Fruit fly (Drosophila melanogaster) whole organism, embryonic: ENCODE measurements around the gene ecd.

Experiments used
- Asciz ChIP-seq: fragments of 200-800 bp; sonication (Bioruptor generic); optimal IDR thresholded peaks from 2 replicates; lab custom pipeline; 2017; ENCODE audit warnings: missing biosample characterization, mild to moderate bottlenecking, missing genetic modification characterization, missing genetic modification reagents
- Atf-2 ChIP-seq: fragments of 200-800 bp; sonication (Bioruptor generic); optimal IDR thresholded peaks from 2 replicates; lab custom pipeline; 2016; ENCODE audit warnings: missing biosample characterization, missing genetic modification characterization
- Atf6 ChIP-seq: fragments of 200-800 bp; sonication (Bioruptor generic); IDR thresholded peaks from 2 replicates; pipeline ENCODE4 v1.3.6; 2022; ENCODE audit warnings: missing biosample characterization, missing genetic modification characterization
- Bgb ChIP-seq: fragments of 200-800 bp; sonication (Bioruptor generic); IDR thresholded peaks from 2 replicates; pipeline ENCODE4 v1.3.6; 2022; ENCODE audit warnings: missing biosample characterization, missing genetic modification characterization; ENCODE audit not compliant: partially characterized antibody
- CG10209 ChIP-seq: fragments of 200-800 bp; sonication (Bioruptor generic); optimal IDR thresholded peaks from 3 replicates; lab custom pipeline; 2017; ENCODE audit warnings: missing biosample characterization, mild to moderate bottlenecking, missing genetic modification characterization, missing genetic modification reagents
- CG10543 ChIP-seq: fragments of 200-800 bp; sonication (Bioruptor generic); optimal IDR thresholded peaks from 3 replicates; lab custom pipeline; 2017; ENCODE audit warnings: missing biosample characterization, mild to moderate bottlenecking, missing genetic modification characterization, moderate library complexity
- CG11504 ChIP-seq: fragments of 200-800 bp; sonication (Bioruptor generic); optimal IDR thresholded peaks from 3 replicates; lab custom pipeline; 2019; ENCODE audit warnings: missing biosample characterization, mild to moderate bottlenecking, missing genetic modification characterization, moderate library complexity
- CG1233 ChIP-seq: fragments of 200-800 bp; sonication (Bioruptor generic); optimal IDR thresholded peaks from 4 replicates; lab custom pipeline; 2018; ENCODE audit warnings: missing biosample characterization, mild to moderate bottlenecking, missing genetic modification characterization
- CG12942 ChIP-seq: fragments of 200-800 bp; sonication (Bioruptor generic); optimal IDR thresholded peaks from 3 replicates; lab custom pipeline; 2016; ENCODE audit warnings: missing biosample characterization, missing genetic modification characterization
- CG13296 ChIP-seq: fragments of 200-800 bp; sonication (Bioruptor generic); optimal IDR thresholded peaks from 3 replicates; lab custom pipeline; 2018; ENCODE audit warnings: missing biosample characterization, mild to moderate bottlenecking, missing genetic modification characterization
- CG13775 ChIP-seq: fragments of 200-800 bp; sonication (Bioruptor generic); optimal IDR thresholded peaks from 3 replicates; lab custom pipeline; 2017; ENCODE audit warnings: missing biosample characterization, mild to moderate bottlenecking, missing genetic modification characterization
- CG17568 ChIP-seq: fragments of 200-800 bp; sonication (Bioruptor generic); optimal IDR thresholded peaks from 2 replicates; lab custom pipeline; 2018; ENCODE audit warnings: missing biosample characterization, mild to moderate bottlenecking, missing genetic modification characterization, moderate library complexity
- CG18262 ChIP-seq: fragments of 200-800 bp; optimal IDR thresholded peaks from 3 replicates; lab custom pipeline; 2019; ENCODE audit warnings: missing biosample characterization, mild to moderate bottlenecking, missing genetic modification characterization, moderate library complexity
- CG1832 ChIP-seq: fragments of 200-800 bp; sonication (Bioruptor generic); optimal IDR thresholded peaks from 2 replicates; lab custom pipeline; 2017; ENCODE audit warnings: missing biosample characterization, mild to moderate bottlenecking, missing genetic modification characterization, inconsistent platforms
- CG32772 ChIP-seq: fragments of 200-800 bp; sonication (Bioruptor generic); IDR thresholded peaks from 2 replicates; pipeline ENCODE4 v1.3.6; 2022; ENCODE audit warnings: missing biosample characterization, missing genetic modification characterization
- CG3995 ChIP-seq: fragments of 200-800 bp; sonication (Bioruptor generic); optimal IDR thresholded peaks from 3 replicates; lab custom pipeline; 2016; ENCODE audit warnings: missing biosample characterization, missing genetic modification characterization
- CG4328 ChIP-seq: fragments of 200-800 bp; sonication (Bioruptor generic); optimal IDR thresholded peaks from 3 replicates; lab custom pipeline; 2017; ENCODE audit warnings: missing biosample characterization, missing genetic modification reagents, missing genetic modification characterization
- CG5180 ChIP-seq: fragments of 200-800 bp; sonication (Bioruptor generic); optimal IDR thresholded peaks from 3 replicates; lab custom pipeline; 2017; ENCODE audit warnings: missing biosample characterization, missing genetic modification characterization, mild to moderate bottlenecking, moderate library complexity, missing genetic modification reagents
- CG5245 ChIP-seq: fragments of 200-800 bp; sonication (Bioruptor generic); optimal IDR thresholded peaks from 3 replicates; lab custom pipeline; 2016; ENCODE audit warnings: missing biosample characterization, missing genetic modification characterization
- CG6854 ChIP-seq: fragments of 200-800 bp; sonication (Bioruptor generic); optimal IDR thresholded peaks from 3 replicates; lab custom pipeline; 2017; ENCODE audit warnings: missing biosample characterization, mild to moderate bottlenecking, missing genetic modification characterization
- CG8924 ChIP-seq: fragments of 200-800 bp; optimal IDR thresholded peaks from 3 replicates; lab custom pipeline; 2019; ENCODE audit warnings: missing biosample characterization, mild to moderate bottlenecking, missing genetic modification characterization, moderate library complexity
- Camta ChIP-seq: fragments of 200-800 bp; sonication (Bioruptor generic); optimal IDR thresholded peaks from 2 replicates; lab custom pipeline; 2016; ENCODE audit warnings: missing biosample characterization, missing genetic modification characterization
- CkIIα-i1 ChIP-seq: fragments of 200-800 bp; sonication (Bioruptor generic); IDR thresholded peaks from 2 replicates; pipeline ENCODE4 v1.3.6; 2022; ENCODE audit warnings: missing biosample characterization, missing genetic modification characterization
- D19B ChIP-seq: fragments of 200-800 bp; sonication (Bioruptor generic); optimal IDR thresholded peaks from 2 replicates; lab custom pipeline; 2017; ENCODE audit warnings: missing biosample characterization, mild to moderate bottlenecking, missing genetic modification characterization
- Dbx ChIP-seq: fragments of 200-800 bp; sonication (Bioruptor generic); IDR thresholded peaks from 3 replicates; pipeline ENCODE4 v1.3.6; 2022; ENCODE audit warnings: missing biosample characterization, missing genetic modification characterization
- Dp ChIP-seq: fragments of 200-800 bp; sonication (Bioruptor generic); optimal IDR thresholded peaks from 2 replicates; lab custom pipeline; 2018; ENCODE audit warnings: missing biosample characterization, mild to moderate bottlenecking, missing genetic modification characterization, moderate library complexity
- Fer3 ChIP-seq: fragments of 200-800 bp; sonication (Bioruptor generic); optimal IDR thresholded peaks from 2 replicates; lab custom pipeline; 2018; ENCODE audit warnings: missing biosample characterization, mild to moderate bottlenecking, missing genetic modification characterization, moderate library complexity
- Hr78 ChIP-seq, 2 experiments: fragments of 200-800 bp in 1 of 2; fragments of >200 bp in 1 of 2; sonication (Bioruptor generic) in 1 of 2; optimal IDR thresholded peaks; 2 replicates each; lab custom pipeline; 2017 to 2019; ENCODE audit warnings: missing biosample characterization in 2 of 2, missing genetic modification characterization in 2 of 2, mild to moderate bottlenecking in 1 of 2, moderate library complexity in 1 of 2
- Med ChIP-seq: fragments of 200-800 bp; sonication (Bioruptor generic); peaks from one replicate; lab custom pipeline; 2016; ENCODE audit warnings: missing biosample characterization, missing genetic modification characterization, mild to moderate bottlenecking, inconsistent platforms, moderate library complexity
- NFAT ChIP-seq: fragments of 200-800 bp; sonication (Bioruptor generic); IDR thresholded peaks from 2 replicates; pipeline ENCODE4 v1.3.6; 2022; ENCODE audit warnings: missing biosample characterization, missing genetic modification characterization
- NK7.1 ChIP-seq: fragments of 200-800 bp; sonication (Bioruptor generic); optimal IDR thresholded peaks from 3 replicates; lab custom pipeline; 2016; ENCODE audit warnings: missing biosample characterization, missing genetic modification characterization
- Nf-YC ChIP-seq: fragments of 200-800 bp; optimal IDR thresholded peaks from 3 replicates; lab custom pipeline; 2019; ENCODE audit warnings: missing biosample characterization, mild to moderate bottlenecking, missing genetic modification characterization, moderate library complexity
- Rfx ChIP-seq: fragments of 200-800 bp; sonication (Bioruptor generic); IDR thresholded peaks from 2 replicates; pipeline ENCODE4 v1.3.6; 2022; ENCODE audit warnings: missing biosample characterization, missing genetic modification characterization
- Sin3A ChIP-seq: fragments of >200 bp; optimal IDR thresholded peaks from 2 replicates; lab custom pipeline; 2018
- Xrp1 ChIP-seq: fragments of 200-800 bp; sonication (Bioruptor generic); IDR thresholded peaks from 2 replicates; pipeline ENCODE4 v1.3.6; 2022; ENCODE audit warnings: missing biosample characterization, missing genetic modification characterization
- abd-A ChIP-seq: fragments of 200-800 bp; sonication (Bioruptor generic); optimal IDR thresholded peaks from 3 replicates; lab custom pipeline; 2019; ENCODE audit warnings: missing biosample characterization, mild to moderate bottlenecking, missing genetic modification characterization, moderate library complexity
- ara ChIP-seq: fragments of 200-800 bp; sonication (Bioruptor generic); IDR thresholded peaks from 2 replicates; pipeline ENCODE4 v1.3.6; 2022; ENCODE audit warnings: missing biosample characterization, missing genetic modification characterization
- cato ChIP-seq: fragments of 200-800 bp; sonication (Bioruptor generic); optimal IDR thresholded peaks from 2 replicates; lab custom pipeline; 2016; ENCODE audit warnings: missing biosample characterization, missing genetic modification characterization, borderline replicate concordance
- dmrt11E ChIP-seq: fragments of 200-800 bp; sonication (Bioruptor generic); optimal IDR thresholded peaks from 3 replicates; lab custom pipeline; 2018; ENCODE audit warnings: missing biosample characterization, mild to moderate bottlenecking, missing genetic modification characterization, moderate library complexity
- emc ChIP-seq: fragments of 200-800 bp; sonication (Bioruptor generic); optimal IDR thresholded peaks from 2 replicates; lab custom pipeline; 2016; ENCODE audit warnings: missing biosample characterization, missing genetic modification characterization
- esg ChIP-seq: fragments of 200-800 bp; sonication (Bioruptor generic); conservative IDR thresholded peaks from 2 replicates; pipeline ENCODE4 v1.3.6; 2022; ENCODE audit warnings: missing biosample characterization, missing genetic modification characterization
- ewg ChIP-seq: fragments of 200-800 bp; sonication (Bioruptor generic); optimal IDR thresholded peaks from 3 replicates; lab custom pipeline; 2017; ENCODE audit warnings: mild to moderate bottlenecking, missing biosample characterization, missing genetic modification reagents, missing genetic modification characterization
- h ChIP-seq: fragments of >200 bp; optimal IDR thresholded peaks from 2 replicates; lab custom pipeline; 2017
- kay ChIP-seq: fragments of 200-800 bp; sonication (Bioruptor generic); optimal IDR thresholded peaks from 2 replicates; lab custom pipeline; 2016; ENCODE audit warnings: missing biosample characterization, missing genetic modification characterization
- nau ChIP-seq: fragments of 200-800 bp; sonication (Bioruptor generic); optimal IDR thresholded peaks from 3 replicates; lab custom pipeline; 2017; ENCODE audit warnings: missing biosample characterization, mild to moderate bottlenecking, missing genetic modification characterization, missing genetic modification reagents
- p53 ChIP-seq: fragments of 200-800 bp; sonication (Bioruptor generic); optimal IDR thresholded peaks from 2 replicates; lab custom pipeline; 2016; ENCODE audit warnings: missing biosample characterization, missing genetic modification characterization
- phol ChIP-seq: fragments of 200-800 bp; sonication (Bioruptor generic); optimal IDR thresholded peaks from 3 replicates; lab custom pipeline; 2018; ENCODE audit warnings: missing biosample characterization, mild to moderate bottlenecking, missing genetic modification characterization, moderate library complexity
- sob ChIP-seq: fragments of 200-800 bp; sonication (Bioruptor generic); IDR thresholded peaks from 2 replicates; pipeline ENCODE4 v1.3.6; 2022; ENCODE audit warnings: missing biosample characterization, missing genetic modification characterization
- tna ChIP-seq: fragments of 200-800 bp; sonication (Bioruptor generic); IDR thresholded peaks from 2 replicates; pipeline ENCODE4 v1.3.6; 2022; ENCODE audit warnings: missing biosample characterization, missing genetic modification characterization; ENCODE audit not compliant: partially characterized antibody
- trem ChIP-seq: fragments of 200-800 bp; optimal IDR thresholded peaks from 3 replicates; lab custom pipeline; 2019; ENCODE audit warnings: missing biosample characterization, mild to moderate bottlenecking, missing genetic modification characterization, moderate library complexity
- z ChIP-seq: fragments of 200-800 bp; sonication (Bioruptor generic); IDR thresholded peaks from 3 replicates; pipeline ENCODE4 v1.3.6; 2022; ENCODE audit warnings: missing biosample characterization, missing genetic modification characterization

ecd gene

DNA sequence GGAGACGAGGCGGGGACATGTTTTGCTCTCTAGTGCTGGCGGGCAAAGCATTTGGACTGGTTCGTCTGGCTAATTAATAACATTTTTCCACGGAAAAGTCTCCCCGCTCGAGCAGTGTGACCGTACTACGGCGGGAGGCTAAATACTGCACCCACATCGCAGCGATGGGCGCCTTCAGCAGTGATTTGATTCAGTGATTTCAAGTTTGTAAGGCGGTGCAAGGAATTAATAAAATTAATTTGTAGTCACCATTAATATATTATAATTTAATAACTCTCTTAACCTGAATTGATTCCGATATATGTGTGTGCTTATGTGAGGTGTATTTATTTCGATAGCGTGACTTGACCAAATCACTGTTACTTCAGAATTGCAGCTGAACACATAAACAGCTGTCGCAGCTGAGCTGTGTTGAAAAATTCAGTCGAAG lies 3.1 kb downstream of the ecd start, which contains the start of the genes oxt and CG13807 (continued):
- TF ChIP-seq CG3995: peak; percentile 99
- TF ChIP-seq CG10209 (GFP tag; lab: Kevin White, UChicago): peak; percentile 87
- peak; percentile 72 for TF ChIP-seq kay (GFP tag; lab: Kevin White, UChicago)
- TF ChIP-seq CG1233 (GFP tag; lab: Kevin White, UChicago): peak; percentile 90
- no peak for TF ChIP-seq CG1832 (GFP tag; lab: Kevin White, UChicago)
- TF ChIP-seq Camta (GFP tag; lab: Kevin White, UChicago): peak; percentile 67
- TF ChIP-seq NFAT: peak; percentile 83
- no peak for TF ChIP-seq CG17568 (GFP tag; lab: Kevin White, UChicago)
- no peak for TF ChIP-seq abd-A (tag; lab: Kevin White, UChicago)
- TF ChIP-seq Hr78 (GFP tag; optimal IDR thresholded peaks at IDR 0.05; lab: Kevin White, UChicago): peak in 1 of 2 experiments; percentile 21
- TF ChIP-seq NK7.1: no peak
- peak; percentile 89 for TF ChIP-seq Med (GFP tag; lab: Kevin White, UChicago)
- TF ChIP-seq CkIIα-i1 (GFP tag; lab: Robert Waterston, UW): no peak
- peak; percentile 68 for TF ChIP-seq Sin3A (lab: Kevin White, UChicago)
- TF ChIP-seq CG5180: peak; percentile 26
- no peak for TF ChIP-seq z
- TF ChIP-seq CG5245 (GFP tag; lab: Kevin White, UChicago): peak; percentile 80
- peak; percentile 93 for TF ChIP-seq Rfx (GFP tag; lab: Robert Waterston, UW)
- peak; percentile 86 for TF ChIP-seq CG32772
- peak; percentile 39 for TF ChIP-seq CG6854 (GFP tag; lab: Kevin White, UChicago)
- TF ChIP-seq emc: peak; percentile 0
- TF ChIP-seq Atf-2: peak; percentile 17
- TF ChIP-seq phol: peak; percentile 92
- TF ChIP-seq Fer3 (tag; lab: Kevin White, UChicago): peak; percentile 87
- no peak for TF ChIP-seq h
- TF ChIP-seq Atf6: peak; percentile 85
- TF ChIP-seq esg (GFP tag; lab: Robert Waterston, UW): peak; percentile 84
- peak; percentile 88 for TF ChIP-seq trem (tag; lab: Kevin White, UChicago)
- peak; percentile 91 for TF ChIP-seq CG13775 (GFP tag; lab: Kevin White, UChicago)
- no peak for TF ChIP-seq nau (GFP tag; lab: Kevin White, UChicago)
- TF ChIP-seq CG18262 (tag; lab: Kevin White, UChicago): peak; percentile 86
- no peak for TF ChIP-seq tna (GFP tag; lab: Robert Waterston, UW)
- TF ChIP-seq CG8924 (tag; lab: Kevin White, UChicago): peak; percentile 86
- TF ChIP-seq Nf-YC: peak; percentile 79
- TF ChIP-seq dmrt11E: peak; percentile 82
- TF ChIP-seq p53 (GFP tag; lab: Kevin White, UChicago): no peak
- TF ChIP-seq ewg (GFP tag; lab: Kevin White, UChicago): peak; percentile 80
- peak; percentile 70 for TF ChIP-seq Asciz (GFP tag; lab: Kevin White, UChicago)
- peak; percentile 23 for TF ChIP-seq Dp (GFP tag; lab: Kevin White, UChicago)
- TF ChIP-seq Dbx (GFP tag; lab: Robert Waterston, UW): peak; percentile 82
- peak; percentile 81 for TF ChIP-seq CG13296 (GFP tag; lab: Kevin White, UChicago)
- TF ChIP-seq CG4328 (GFP tag; lab: Kevin White, UChicago): peak; percentile 76
- peak; percentile 93 for TF ChIP-seq Xrp1 (GFP tag; lab: Robert Waterston, UW)
- TF ChIP-seq CG10543 (GFP tag; lab: Kevin White, UChicago): peak; percentile 90
- peak; percentile 66 for TF ChIP-seq D19B (GFP tag; lab: Kevin White, UChicago)
- peak; percentile 84 for TF ChIP-seq CG11504
- peak; percentile 83 for TF ChIP-seq CG12942 (GFP tag; lab: Kevin White, UChicago)
- TF ChIP-seq Bgb: no peak
- peak; percentile 79 for TF ChIP-seq cato (GFP tag; lab: Kevin White, UChicago)
- peak; percentile 89 for TF ChIP-seq ara (GFP tag; lab: Robert Waterston, UW)
- peak; percentile 89 for TF ChIP-seq sob
